Fruit fly (Drosophila melanogaster): ENCODE data around the gene Edg84A.
A peak's percentile ranks its signal among the peaks of the same experiment; 100 is the strongest.

Gene Edg84A

DNA sequence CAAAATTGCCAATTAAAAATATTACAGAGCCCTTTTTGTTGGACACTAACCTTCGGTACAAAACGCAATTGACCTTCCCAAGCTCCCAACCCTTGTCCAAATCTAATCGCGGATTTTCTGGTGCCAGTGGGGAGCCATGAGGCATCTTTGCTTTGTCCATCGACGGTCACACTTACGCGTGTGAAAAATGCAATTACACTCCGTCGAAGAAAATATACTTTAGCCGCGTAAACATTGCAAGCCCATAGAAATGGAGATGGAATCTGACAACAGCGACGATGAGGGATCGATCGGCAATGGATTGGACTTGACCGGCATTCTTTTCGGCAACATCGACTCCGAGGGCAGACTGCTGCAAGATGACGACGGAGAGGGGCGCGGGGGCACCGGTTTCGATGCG, 37.5 kb upstream of the Edg84A start, which contains the start of gene Taf1 (continued):
- peak; percentile 41; the same call in 1 of the 2 replicates for TF ChIP-seq sna (GFP tag; IDR thresholded peaks at IDR 0.05; ENCODE audit: partially characterized antibody)
- TF ChIP-seq gro (GFP tag; optimal IDR thresholded peaks at IDR 0.05): no peak
- TF ChIP-seq CG7928 (GFP tag; optimal IDR thresholded peaks at IDR 0.05): peak; percentile 26
- TF ChIP-seq Myb (GFP tag; optimal IDR thresholded peaks at IDR 0.05): peak; percentile 26
- TF ChIP-seq vvl (GFP tag; IDR thresholded peaks at IDR 0.05): peak; percentile 24; the same call in 1 of the 2 replicates
- peak; percentile 63; the same call in 1 of the 3 replicates for TF ChIP-seq Opbp (GFP tag; IDR thresholded peaks at IDR 0.05; ENCODE audit: partially characterized antibody)
- 0 out of 3 replicates have a peak, but pooled peaks have one; percentile 38 for TF ChIP-seq ci (GFP tag; IDR thresholded peaks at IDR 0.05)
- TF ChIP-seq her (GFP tag; optimal IDR thresholded peaks at IDR 0.05): no peak
- TF ChIP-seq HLH4C (GFP tag; IDR thresholded peaks at IDR 0.05; ENCODE audit: partially characterized antibody): 0 out of 3 replicates have a peak, but pooled peaks have one; percentile 37
- peak; percentile 39 for TF ChIP-seq zen (tag; optimal IDR thresholded peaks at IDR 0.05)
- TF ChIP-seq Dip2 (GFP tag; IDR thresholded peaks at IDR 0.05): no peak
- TF ChIP-seq CG34422 (GFP tag; IDR thresholded peaks at IDR 0.05): peak; percentile 92
- TF ChIP-seq BEAF-32 (GFP tag; optimal IDR thresholded peaks at IDR 0.05): peak; percentile 47
- peak; percentile 24 for TF ChIP-seq Dek (tag; optimal IDR thresholded peaks at IDR 0.05)
- TF ChIP-seq CG3995 (GFP tag; optimal IDR thresholded peaks at IDR 0.05): peak; percentile 3
- peak; percentile 19 for TF ChIP-seq Xbp1 (GFP tag; optimal IDR thresholded peaks at IDR 0.05)
- peak; percentile 30; the same call in 1 of the 3 replicates for TF ChIP-seq knrl (GFP tag; IDR thresholded peaks at IDR 0.05; ENCODE audit: partially characterized antibody)
- no peak for TF ChIP-seq Meics (GFP tag; optimal IDR thresholded peaks at IDR 0.05)
- TF ChIP-seq CG15696 (tag; optimal IDR thresholded peaks at IDR 0.05): no peak
- TF ChIP-seq CG10209 (GFP tag; optimal IDR thresholded peaks at IDR 0.05): no peak
- TF ChIP-seq Sin3A (optimal IDR thresholded peaks at IDR 0.05): peak; percentile 66
- peak; percentile 68 for TF ChIP-seq HmgD (GFP tag; optimal IDR thresholded peaks at IDR 0.05)
- peak; percentile 37; the same call in 1 of the 2 replicates for TF ChIP-seq Scr (GFP tag; IDR thresholded peaks at IDR 0.05; ENCODE audit: partially characterized antibody)
- no peak for TF ChIP-seq lmd (GFP tag; IDR thresholded peaks at IDR 0.05)
- no peak for TF ChIP-seq D (optimal IDR thresholded peaks at IDR 0.05)
- TF ChIP-seq D (GFP tag; optimal IDR thresholded peaks at IDR 0.05): no peak
- TF ChIP-seq Ets97D (GFP tag; optimal IDR thresholded peaks at IDR 0.05): peak; percentile 60
- peak; percentile 67 for TF ChIP-seq stwl (tag; optimal IDR thresholded peaks at IDR 0.05)
- TF ChIP-seq scrt (GFP tag; optimal IDR thresholded peaks at IDR 0.05): no peak
- TF ChIP-seq CG8281 (tag; optimal IDR thresholded peaks at IDR 0.05): no peak
- TF ChIP-seq ttk (GFP tag; IDR thresholded peaks at IDR 0.05): no peak
- TF ChIP-seq CG9797 (GFP tag; optimal IDR thresholded peaks at IDR 0.05): peak; percentile 94
- TF ChIP-seq zfh2 (GFP tag; optimal IDR thresholded peaks at IDR 0.05): peak; percentile 15
- TF ChIP-seq ftz-f1 (GFP tag; optimal IDR thresholded peaks at IDR 0.05): peak; percentile 99
- TF ChIP-seq chinmo (GFP tag; IDR thresholded peaks at IDR 0.05; ENCODE audit: partially characterized antibody): peak; percentile 86; the same call in 2 of the 4 replicates
- no peak for TF ChIP-seq CG13123 (GFP tag; optimal IDR thresholded peaks at IDR 0.05)
- peak in 1 of 2 experiments; percentile 30 for TF ChIP-seq insv (GFP tag; optimal IDR thresholded peaks at IDR 0.05)
- peak; percentile 64 for TF ChIP-seq HmgZ (tag; optimal IDR thresholded peaks at IDR 0.05)
- TF ChIP-seq CG13287 (GFP tag; IDR thresholded peaks at IDR 0.05; ENCODE audit: partially characterized antibody): peak; percentile 52
- TF ChIP-seq ato (GFP tag; IDR thresholded peaks at IDR 0.05; ENCODE audit: partially characterized antibody): 0 out of 2 replicates have a peak, but pooled peaks have one; percentile 32
- TF ChIP-seq pzg (GFP tag; optimal IDR thresholded peaks at IDR 0.05): peak; percentile 94
- TF ChIP-seq CG10431 (GFP tag; optimal IDR thresholded peaks at IDR 0.05): peak; percentile 86
- 0 out of 2 replicates have a peak, but pooled peaks have one; percentile 19 for TF ChIP-seq bbx (GFP tag; IDR thresholded peaks at IDR 0.05; ENCODE audit: partially characterized antibody)
- TF ChIP-seq CG2199 (GFP tag; IDR thresholded peaks at IDR 0.05): peak; percentile 90
- peak; percentile 73 for TF ChIP-seq CG12659 (GFP tag; optimal IDR thresholded peaks at IDR 0.05)
- TF ChIP-seq dm (GFP tag; optimal IDR thresholded peaks at IDR 0.05): peak; percentile 25
- TF ChIP-seq Bdp1 (GFP tag; optimal IDR thresholded peaks at IDR 0.05): no peak
- peak; percentile 66 for TF ChIP-seq YL-1 (GFP tag; optimal IDR thresholded peaks at IDR 0.05)
- peak; percentile 5 for TF ChIP-seq Max (GFP tag; optimal IDR thresholded peaks at IDR 0.05)
- no peak for TF ChIP-seq eve (GFP tag; optimal IDR thresholded peaks at IDR 0.05)

Measured in whole organism, embryonic.